Fruit fly (Drosophila melanogaster) S2 (cell line): ENCODE results near the gene Nsun2.

Source experiments
- CG8478 ChIP-seq: fragments of >200 bp; optimal IDR thresholded peaks from 2 replicates; lab custom pipeline; 2018
- CTCF ChIP-seq, 2 experiments: fragments of >200 bp; optimal IDR thresholded peaks; 2 replicates each; lab custom pipeline; 2018

The Nsun2 gene

DNA sequence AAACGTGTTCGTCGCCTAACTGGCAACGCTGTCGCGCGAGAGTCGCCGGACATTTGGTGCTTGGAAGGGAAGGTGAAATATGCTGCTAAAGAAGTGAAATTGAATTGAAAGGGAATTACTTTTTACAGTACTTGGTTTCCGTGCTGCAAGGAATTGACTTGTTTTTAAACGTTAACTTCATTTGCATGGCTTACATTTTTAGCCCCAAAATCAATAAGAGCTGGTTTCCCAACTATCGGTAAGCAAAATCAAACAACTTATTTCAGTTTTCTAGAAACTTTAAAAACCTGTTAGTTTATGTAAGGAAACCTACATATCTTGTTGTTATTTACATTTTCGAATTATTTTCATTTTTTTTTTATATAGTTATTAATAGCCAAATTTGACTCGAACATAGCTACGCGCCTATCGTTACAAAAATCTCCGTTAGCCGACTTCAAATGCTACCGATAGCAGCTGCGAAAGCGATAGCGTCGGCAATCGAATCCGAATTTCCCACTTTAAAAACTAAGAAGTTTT is at the start of gene Nsun2, which contains the start of gene dgt4:
Gene Nsun2, minus strand, starts transcription at position 37 of the 519 bp plus-strand sequence.
Gene dgt4, plus strand, starts transcription at position 4 of the 519 bp plus-strand sequence.
- TF ChIP-seq CG8478 (lab: Kevin White, UChicago), result no peak
- TF ChIP-seq CTCF (optimal IDR thresholded peaks at IDR 0.05; lab: Kevin White, UChicago), result no peak

DNA sequence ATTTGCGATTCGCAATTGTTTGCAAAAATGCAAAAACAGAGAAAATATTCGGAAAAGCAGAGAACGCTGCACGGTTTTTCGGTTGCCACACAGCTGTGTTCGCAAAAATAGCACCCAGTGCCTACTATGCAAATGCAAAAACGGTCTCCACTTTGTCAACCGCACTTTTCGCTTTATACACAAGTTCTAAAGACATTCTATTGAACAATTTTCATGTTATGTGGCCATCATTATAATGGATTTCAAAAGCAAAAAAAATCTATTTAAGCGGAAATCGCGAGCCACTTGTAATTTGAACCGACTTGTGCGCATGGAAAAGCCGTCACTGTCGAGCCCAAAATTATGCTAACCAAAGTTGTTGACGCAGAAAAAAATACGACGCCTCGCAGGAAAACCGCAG is 37.5 kb upstream of the Nsun2 start:
- no peak for TF ChIP-seq CTCF (optimal IDR thresholded peaks at IDR 0.05; lab: Kevin White, UChicago)
- no peak for TF ChIP-seq CG8478 (lab: Kevin White, UChicago)

DNA sequence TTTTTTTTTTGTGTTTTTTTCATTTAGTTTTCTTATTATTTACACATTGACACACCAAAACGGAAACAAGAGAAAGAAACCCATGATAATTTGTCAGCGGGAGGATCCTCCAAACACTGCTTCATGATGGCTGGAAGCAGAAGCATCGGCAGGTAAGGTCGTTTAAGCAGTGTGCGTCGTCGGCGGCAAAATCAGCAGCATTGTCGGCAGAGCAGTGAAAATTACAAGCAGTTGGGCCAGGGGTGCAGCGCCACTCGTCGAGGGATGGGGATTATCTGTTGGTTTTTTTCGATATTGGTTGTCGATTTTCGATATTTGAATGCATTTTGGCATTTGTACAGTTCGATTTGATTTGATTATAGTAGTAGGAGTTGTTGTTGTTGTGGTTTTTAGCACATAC is 25.5 kb upstream of the Nsun2 start:
- no peak for TF ChIP-seq CG8478 (lab: Kevin White, UChicago)
- no peak for TF ChIP-seq CTCF (optimal IDR thresholded peaks at IDR 0.05; lab: Kevin White, UChicago)

DNA sequence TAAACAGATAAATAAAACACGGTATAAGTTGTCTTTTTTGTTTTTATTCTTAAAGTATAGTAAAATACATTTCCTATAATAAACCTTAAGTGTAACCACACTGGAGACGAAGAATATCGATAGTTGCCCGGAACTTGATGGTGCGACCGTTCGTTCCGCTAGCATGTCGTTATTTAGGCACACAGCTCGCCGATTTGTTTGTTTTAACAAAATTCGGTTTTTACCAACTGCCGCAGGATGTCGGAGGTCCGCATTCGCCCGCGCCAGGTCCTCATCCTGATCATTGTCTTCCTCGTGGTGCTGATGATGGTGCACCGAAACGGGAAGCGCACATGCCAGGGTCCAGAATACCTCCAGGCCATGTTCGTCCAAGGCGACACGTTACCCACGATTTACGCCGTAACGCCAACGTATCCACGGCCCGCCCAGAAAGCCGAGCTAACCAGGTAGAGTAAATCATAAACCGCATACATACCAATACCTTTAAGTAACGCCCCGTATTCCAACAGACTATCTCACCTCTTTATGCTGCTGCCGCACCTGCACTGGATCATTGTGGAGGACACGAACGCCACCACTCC is 17.6 kb upstream of the Nsun2 start, which contains the start of gene GlcAT-I:
Gene GlcAT-I, plus strand, starts transcription at position 163 of the 581 bp plus-strand sequence.
- no peak for TF ChIP-seq CG8478 (lab: Kevin White, UChicago)
- no peak for TF ChIP-seq CTCF (optimal IDR thresholded peaks at IDR 0.05; lab: Kevin White, UChicago)

DNA sequence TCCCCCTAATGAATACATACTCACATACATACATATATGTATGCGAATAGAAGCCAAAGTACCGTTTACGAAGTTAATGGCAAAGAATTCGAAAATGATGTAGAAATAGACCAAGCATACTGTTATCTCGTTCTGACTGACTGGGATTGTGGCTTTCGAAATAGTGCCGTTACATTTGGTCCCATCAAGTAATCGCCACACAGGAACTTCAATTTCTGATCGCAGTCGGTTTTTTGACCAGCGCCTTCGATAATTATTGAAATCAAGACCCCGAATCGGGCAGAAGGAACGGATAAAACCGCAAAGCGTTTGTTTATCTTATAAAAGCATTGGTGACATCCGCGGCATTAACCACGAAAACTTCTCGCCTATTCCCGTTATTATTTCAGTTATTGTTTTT is 6.0 kb upstream of the Nsun2 start:
- TF ChIP-seq CTCF (optimal IDR thresholded peaks at IDR 0.05; lab: Kevin White, UChicago), result no peak

DNA sequence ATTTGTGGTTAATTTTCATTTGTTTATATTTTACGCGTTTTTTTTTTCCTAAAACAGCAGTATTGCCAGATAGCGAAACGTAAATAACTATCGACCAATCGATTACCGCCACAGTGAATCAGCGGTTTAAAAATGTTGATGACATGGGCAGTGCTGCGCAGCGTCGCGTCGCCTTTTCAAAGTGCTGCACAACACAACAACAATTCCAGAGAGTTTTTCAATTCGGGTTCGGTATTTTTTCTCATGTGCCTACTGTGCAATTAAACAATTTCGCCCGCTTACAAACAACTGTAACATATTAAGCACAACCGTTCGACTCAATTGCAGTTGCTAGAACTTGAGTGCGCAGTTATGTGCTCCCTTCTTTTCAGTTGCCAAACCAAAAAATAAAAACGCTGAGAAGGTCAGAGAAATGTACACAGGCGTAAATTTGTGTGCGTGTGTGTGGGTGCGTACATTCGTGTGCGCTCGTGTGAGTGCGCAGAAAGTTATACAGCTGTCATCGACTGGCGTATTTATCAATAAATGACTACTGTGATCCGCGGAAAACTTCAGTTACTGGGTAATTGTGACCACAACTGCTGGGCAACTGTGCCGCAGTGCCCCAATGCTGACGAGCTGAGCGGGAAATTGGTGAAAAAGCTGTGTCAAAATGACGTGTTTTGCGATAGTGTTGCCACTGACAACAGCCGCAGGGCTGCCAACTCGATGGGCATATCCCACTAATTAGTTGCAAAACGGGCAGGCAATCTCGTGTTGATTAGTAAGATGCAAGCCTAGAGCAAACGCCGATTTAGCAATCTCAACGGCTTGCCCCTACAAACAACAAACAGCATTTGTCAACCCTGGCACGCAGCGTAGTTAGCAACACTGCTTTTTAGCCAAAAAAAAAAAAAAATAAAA is 3.6 kb upstream of the Nsun2 start, which contains the start of the genes tyf and Tip60:
Gene tyf, plus strand, starts transcription at position 187 of the 903 bp plus-strand sequence.
Gene Tip60, minus strand, starts transcription at position 654 of the 903 bp plus-strand sequence.
- TF ChIP-seq CTCF (optimal IDR thresholded peaks at IDR 0.05; lab: Kevin White, UChicago) (peak in 1 of 2 experiments; percentile 29), CG8478 (lab: Kevin White, UChicago) (no peak)

DNA sequence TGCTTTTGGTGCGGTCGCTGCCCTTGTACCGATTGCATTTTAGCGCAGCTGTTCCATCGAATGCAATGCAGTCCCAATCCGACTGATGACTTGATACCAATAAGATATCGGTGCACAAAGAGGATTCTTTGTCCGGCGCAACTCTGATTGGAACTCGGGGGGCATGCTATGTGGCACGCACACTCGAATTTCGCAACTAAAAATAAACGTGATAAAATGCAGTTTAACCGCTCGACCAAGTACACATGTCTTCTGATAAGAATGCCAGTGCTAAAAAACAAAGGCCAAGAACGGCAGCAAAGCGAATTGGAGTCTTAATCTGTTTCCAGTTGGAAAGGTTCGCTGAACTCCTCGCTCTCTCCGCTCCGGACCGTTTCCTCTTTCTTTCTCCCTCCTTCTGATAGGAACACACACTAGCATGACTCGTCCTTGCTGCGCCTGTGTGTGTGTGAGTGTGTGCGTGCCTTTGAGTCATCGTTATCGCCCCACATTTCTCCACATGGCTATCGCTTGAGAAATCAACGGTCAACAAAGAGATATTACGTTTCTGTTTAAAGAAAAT is 4.8 kb downstream of the Nsun2 start:
- TF ChIP-seq CTCF (optimal IDR thresholded peaks at IDR 0.05; lab: Kevin White, UChicago) (peak in 1 of 2 experiments; percentile 25), CG8478 (lab: Kevin White, UChicago) (no peak)

DNA sequence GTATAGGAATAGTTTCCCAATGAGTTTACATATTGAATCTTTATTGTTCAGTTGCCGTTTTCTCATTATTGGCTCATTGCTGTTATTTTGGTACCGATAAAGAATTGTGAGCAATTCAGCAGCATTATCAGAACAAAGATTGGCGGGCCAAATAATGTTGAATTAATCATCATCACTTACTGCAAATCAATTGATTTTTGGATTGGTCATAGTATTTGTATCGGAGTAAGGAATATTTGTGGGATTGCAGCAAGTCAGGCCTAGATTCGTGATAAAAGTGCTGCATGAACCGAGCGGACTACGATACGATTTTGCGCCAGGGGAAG is 5.5 kb downstream of the Nsun2 start:
- no peak for TF ChIP-seq CTCF (optimal IDR thresholded peaks at IDR 0.05; lab: Kevin White, UChicago)
- TF ChIP-seq CG8478 (lab: Kevin White, UChicago), result no peak

DNA sequence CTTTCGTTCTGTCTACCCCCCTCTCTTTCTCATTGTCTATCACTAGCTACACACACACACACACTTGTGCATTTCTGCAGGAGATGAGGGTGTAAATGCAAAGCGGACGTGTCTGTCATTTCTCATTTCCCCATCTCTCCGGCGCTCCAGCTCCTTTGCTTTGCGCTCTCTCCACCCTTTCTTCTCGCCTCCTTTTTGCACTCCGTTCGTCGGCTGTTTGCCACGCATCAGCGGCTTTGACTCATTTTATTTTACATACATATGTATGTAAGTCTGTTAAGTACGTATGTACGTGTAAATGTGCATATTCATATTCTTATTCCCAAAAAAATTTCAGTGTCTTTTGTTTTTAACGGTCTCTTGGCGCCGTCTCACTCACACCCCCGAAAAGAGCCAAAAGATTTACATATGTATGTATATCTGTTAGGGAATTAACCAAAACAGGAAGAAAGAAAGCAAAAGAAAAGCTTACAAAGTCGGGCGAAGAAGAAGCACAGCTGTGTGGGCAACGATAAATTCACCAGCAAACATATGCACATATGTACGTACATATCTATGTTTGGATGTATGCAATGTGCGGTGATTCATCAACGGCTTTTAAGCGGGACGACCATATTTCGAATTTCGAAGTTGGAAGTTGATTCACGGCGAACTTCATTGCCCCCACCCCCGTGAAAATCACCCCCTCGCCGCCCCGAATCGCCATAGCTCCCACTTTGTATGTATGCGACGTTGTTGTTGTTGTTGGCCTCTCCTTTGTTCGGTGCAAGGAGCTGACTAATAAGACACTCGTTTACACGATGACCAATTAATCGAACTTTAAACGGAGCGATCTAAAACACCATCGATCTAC is 6.0 kb downstream of the Nsun2 start:
- TF ChIP-seq CG8478 (lab: Kevin White, UChicago), result no peak
- TF ChIP-seq CTCF (optimal IDR thresholded peaks at IDR 0.05; lab: Kevin White, UChicago), result no peak

DNA sequence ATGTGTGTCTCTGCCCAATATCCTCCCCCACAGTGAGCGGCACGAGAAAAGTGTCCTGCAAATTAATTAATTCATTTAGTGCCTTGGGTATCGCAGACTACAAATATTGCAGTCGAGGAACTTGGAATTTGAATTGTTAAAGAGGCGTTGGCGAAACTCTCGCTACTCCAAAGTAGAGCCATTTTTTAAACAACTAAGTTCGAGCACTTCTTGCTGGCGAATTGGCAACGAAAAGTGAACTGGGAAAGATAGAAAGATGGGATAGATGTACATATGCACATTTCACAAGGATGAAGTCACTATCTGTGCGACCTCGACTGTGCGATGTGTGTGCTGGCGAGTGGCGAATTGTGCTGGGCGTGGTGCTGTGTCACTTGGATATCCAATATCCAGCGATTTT is 6.8 kb downstream of the Nsun2 start:
- TF ChIP-seq CTCF (optimal IDR thresholded peaks at IDR 0.05; lab: Kevin White, UChicago) (no peak), CG8478 (lab: Kevin White, UChicago) (no peak)

DNA sequence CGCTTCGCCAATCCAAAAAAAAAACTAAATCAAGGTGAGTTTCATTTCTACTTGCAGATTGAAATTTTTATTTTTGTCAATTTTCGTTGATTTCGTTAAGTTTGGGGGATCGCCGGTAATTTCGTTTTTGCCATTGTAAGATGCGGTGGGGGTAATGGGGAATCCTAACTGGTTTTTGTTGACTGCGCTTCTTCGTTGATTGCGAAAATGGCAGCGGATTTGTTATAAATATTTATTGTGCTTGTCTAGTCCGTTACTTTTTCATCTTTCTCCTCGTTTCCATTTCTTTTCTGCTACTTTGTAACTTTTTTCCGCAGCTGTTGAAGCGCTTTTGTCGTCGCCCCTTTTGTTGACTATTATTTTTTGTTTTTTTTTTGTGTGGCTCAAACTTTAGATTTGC is 7.3 kb downstream of the Nsun2 start:
- TF ChIP-seq CG8478 (lab: Kevin White, UChicago) (no peak), CTCF (optimal IDR thresholded peaks at IDR 0.05; lab: Kevin White, UChicago) (no peak)

DNA sequence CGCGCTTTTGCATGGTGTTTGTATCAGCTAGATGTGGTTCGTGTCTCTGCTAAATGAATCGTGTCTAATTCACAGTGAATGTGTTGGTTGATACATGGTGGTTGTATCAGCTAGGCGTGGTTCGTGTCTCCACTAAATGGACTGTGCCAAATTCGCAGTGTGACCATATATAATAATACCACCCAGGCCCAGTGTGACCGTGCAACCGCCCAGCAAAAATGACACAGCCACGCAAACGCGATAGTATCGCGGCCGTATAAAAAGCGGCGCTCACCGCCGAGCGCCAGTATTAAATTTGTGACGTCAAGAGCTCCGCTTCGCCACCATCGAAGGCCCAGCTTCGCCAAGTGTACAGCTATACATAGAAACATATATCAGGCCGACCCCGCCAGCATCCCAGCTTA is 7.7 kb downstream of the Nsun2 start, which contains the start of gene cib:
Gene cib, plus strand, starts transcription at position 284 of the 404 bp plus-strand sequence.
- TF ChIP-seq CG8478 (lab: Kevin White, UChicago), result no peak
- peak; percentile 75 to 79 for TF ChIP-seq CTCF (optimal IDR thresholded peaks at IDR 0.05; lab: Kevin White, UChicago)

DNA sequence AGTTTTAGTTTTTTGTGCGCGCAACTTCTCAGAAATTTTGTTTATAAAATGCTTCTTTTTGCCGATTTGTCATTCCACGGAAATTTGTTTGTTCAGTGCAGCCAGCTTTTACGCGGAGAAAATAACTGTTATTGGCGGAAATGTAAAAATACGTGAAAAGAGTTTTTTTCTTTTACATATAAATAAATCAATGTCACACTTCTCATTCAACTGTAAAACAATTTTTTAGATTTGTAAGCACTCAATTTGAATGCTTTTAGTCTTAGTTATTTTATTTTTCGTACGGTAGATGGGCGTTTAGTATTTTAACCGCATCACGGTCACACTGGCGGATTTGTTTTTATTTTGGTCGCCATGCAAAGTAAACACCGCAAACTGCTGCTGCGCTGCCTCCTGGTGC is 9.4 kb downstream of the Nsun2 start, which contains the start of the genes Xpac and brn:
Gene Xpac, minus strand, starts transcription at position 66 of the 400 bp plus-strand sequence.
Gene brn, plus strand, starts transcription at position 211 of the 400 bp plus-strand sequence.
- TF ChIP-seq CG8478 (lab: Kevin White, UChicago) (no peak), CTCF (optimal IDR thresholded peaks at IDR 0.05; lab: Kevin White, UChicago) (no peak)
